Worm (Caenorhabditis elegans) whole organism, young adult: ENCODE measurements around the gene isp-1.

Experiments used
- F33H1.4 ChIP-seq: fragments of 200-800 bp; sonication (Bioruptor generic); IDR thresholded peaks from 2 replicates; pipeline ENCODE4 v1.3.6; 2022; ENCODE audit warnings: missing genetic modification reagents, missing genetic modification characterization, missing compliant biosample characterization
- F49E8.2 ChIP-seq: sonication (generic microtip); optimal IDR thresholded peaks from 3 replicates; lab custom pipeline; 2017; ENCODE audit warnings: missing genetic modification characterization, mild to moderate bottlenecking, missing compliant biosample characterization, antibody characterized with exemption, moderate library complexity; ENCODE audit not compliant: insufficient read depth
- F55B11.4 ChIP-seq: sonication (generic microtip); optimal IDR thresholded peaks from 2 replicates; lab custom pipeline; 2016; ENCODE audit warnings: missing compliant biosample characterization, missing genetic modification characterization, borderline replicate concordance; ENCODE audit not compliant: insufficient read depth
- K12H6.12 ChIP-seq: fragments of 200-800 bp; sonication (Bioruptor generic); optimal IDR thresholded peaks from 2 replicates; lab custom pipeline; 2018; ENCODE audit warnings: mild to moderate bottlenecking, missing genetic modification characterization, missing compliant biosample characterization
- Y79H2A.3 ChIP-seq: fragments of 200-800 bp; sonication (Bioruptor generic); conservative IDR thresholded peaks from 2 replicates; pipeline ENCODE4 v1.3.6; 2022; ENCODE audit warnings: missing genetic modification reagents, missing genetic modification characterization, missing compliant biosample characterization
- Y95B8A.8 ChIP-seq: fragments of 200-800 bp; sonication (Bioruptor generic); IDR thresholded peaks from 2 replicates; pipeline ENCODE4 v1.3.6; 2022; ENCODE audit warnings: missing genetic modification reagents, missing genetic modification characterization, missing compliant biosample characterization
- ZK185.1 ChIP-seq: sonication (generic microtip); optimal IDR thresholded peaks from 2 replicates; lab custom pipeline; 2016; ENCODE audit warnings: mild to moderate bottlenecking, missing genetic modification characterization, missing compliant biosample characterization; ENCODE audit not compliant: poor library complexity, severe bottlenecking
- akir-1 ChIP-seq: fragments of 200-800 bp; sonication (Bioruptor generic); optimal IDR thresholded peaks from 2 replicates; lab custom pipeline; 2018; ENCODE audit warnings: mild to moderate bottlenecking, missing genetic modification characterization, moderate library complexity, missing compliant biosample characterization
- aptf-2 ChIP-seq: fragments of 200-800 bp; sonication (Bioruptor generic); conservative IDR thresholded peaks from 2 replicates; pipeline ENCODE4 v1.3.6; 2022; ENCODE audit warnings: missing genetic modification reagents, missing genetic modification characterization, missing compliant biosample characterization
- attf-5 ChIP-seq: fragments of 200-800 bp; sonication (Bioruptor generic); optimal IDR thresholded peaks from 2 replicates; lab custom pipeline; 2018; ENCODE audit warnings: mild to moderate bottlenecking, missing genetic modification characterization, missing compliant biosample characterization
- attf-6 ChIP-seq: fragments of 200-800 bp; sonication (Bioruptor generic); IDR thresholded peaks from 2 replicates; pipeline ENCODE4 v1.3.6; 2022; ENCODE audit warnings: missing genetic modification reagents, missing genetic modification characterization, missing compliant biosample characterization
- ccch-3 ChIP-seq: fragments of 200-800 bp; sonication (Bioruptor generic); optimal IDR thresholded peaks from 2 replicates; lab custom pipeline; 2018; ENCODE audit warnings: mild to moderate bottlenecking, missing genetic modification characterization, missing compliant biosample characterization
- cebp-2 ChIP-seq: fragments of 200-800 bp; sonication (Bioruptor generic); IDR thresholded peaks from 2 replicates; pipeline ENCODE4 v1.3.6; 2022; ENCODE audit warnings: missing genetic modification characterization, missing compliant biosample characterization
- ceh-91 ChIP-seq: fragments of 200-800 bp; sonication (Bioruptor generic); IDR thresholded peaks from 2 replicates; pipeline ENCODE4 v1.3.6; 2022; ENCODE audit warnings: missing genetic modification reagents, missing genetic modification characterization, missing compliant biosample characterization
- efl-1 ChIP-seq: fragments of 150-350 bp; optimal IDR thresholded peaks from 2 replicates; lab custom pipeline; 2014; ENCODE audit warnings: missing biosample characterization, missing genetic modification reagents, missing genetic modification characterization
- egl-18 ChIP-seq: fragments of 200-800 bp; sonication (Bioruptor generic); IDR thresholded peaks from 2 replicates; pipeline ENCODE4 v1.3.6; 2022; ENCODE audit warnings: missing genetic modification reagents, missing genetic modification characterization, missing compliant biosample characterization
- ekl-4 ChIP-seq: fragments of 200-800 bp; sonication (Bioruptor generic); IDR thresholded peaks from 2 replicates; pipeline ENCODE4 v1.3.6; 2022; ENCODE audit warnings: missing genetic modification reagents, missing genetic modification characterization, missing compliant biosample characterization
- ets-4 ChIP-seq: fragments of 200-800 bp; sonication (Bioruptor generic); optimal IDR thresholded peaks from 2 replicates; lab custom pipeline; 2018; ENCODE audit warnings: mild to moderate bottlenecking, missing genetic modification characterization, missing compliant biosample characterization
- hmg-1.2 ChIP-seq: fragments of 200-800 bp; sonication (Bioruptor generic); IDR thresholded peaks from 2 replicates; pipeline ENCODE4 v1.3.6; 2022; ENCODE audit warnings: missing genetic modification reagents, missing genetic modification characterization, missing compliant biosample characterization
- let-526 ChIP-seq: fragments of 200-800 bp; sonication (Bioruptor generic); IDR thresholded peaks from 2 replicates; pipeline ENCODE4 v1.3.6; 2022; ENCODE audit warnings: missing genetic modification reagents, missing genetic modification characterization, missing compliant biosample characterization
- let-607 ChIP-seq, 2 experiments: fragments of 200-800 bp in 1 of 2; sonication (Bioruptor generic) in 1 of 2; sonication (generic microtip) in 1 of 2; optimal IDR thresholded peaks; 2 replicates each; lab custom pipeline; 2016 to 2018; ENCODE audit warnings: mild to moderate bottlenecking in 2 of 2, missing compliant biosample characterization in 2 of 2, missing genetic modification characterization in 2 of 2, moderate library complexity in 2 of 2, missing genotype in 1 of 2
- lin-35 ChIP-seq, 3 experiments: fragments of 150-350 bp in 2 of 3; sonication (generic microtip) in 1 of 3; optimal IDR thresholded peaks; 2 replicates each; lab custom pipeline; 2014 to 2018; ENCODE audit warnings: missing biosample characterization in 3 of 3, missing genetic modification characterization in 3 of 3, missing genetic modification reagents in 3 of 3
- lin-40 ChIP-seq: sonication (generic microtip); optimal IDR thresholded peaks from 2 replicates; lab custom pipeline; 2016; ENCODE audit warnings: missing genetic modification characterization, mild to moderate bottlenecking, missing compliant biosample characterization, missing genotype, missing genetic modification reagents
- lir-1 ChIP-seq: fragments of 200-800 bp; sonication (Bioruptor generic); conservative IDR thresholded peaks from 2 replicates; pipeline ENCODE4 v1.3.6; 2022; ENCODE audit warnings: missing genetic modification reagents, missing genetic modification characterization, missing compliant biosample characterization
- madf-6 ChIP-seq: fragments of 200-800 bp; sonication (Bioruptor generic); IDR thresholded peaks from 2 replicates; pipeline ENCODE4 v1.3.6; 2022; ENCODE audit warnings: missing genetic modification reagents, missing genetic modification characterization, missing compliant biosample characterization
- mcd-1 ChIP-seq: fragments of 200-800 bp; sonication (Bioruptor generic); IDR thresholded peaks from 2 replicates; pipeline ENCODE4 v1.3.6; 2022; ENCODE audit warnings: missing genetic modification reagents, missing genetic modification characterization, missing compliant biosample characterization
- pbrm-1 ChIP-seq: fragments of 200-800 bp; sonication (Bioruptor generic); IDR thresholded peaks from 2 replicates; pipeline ENCODE4 v1.3.6; 2022; ENCODE audit warnings: missing genetic modification reagents, missing genetic modification characterization, missing compliant biosample characterization
- rcor-1 ChIP-seq: fragments of 200-800 bp; sonication (Bioruptor generic); IDR thresholded peaks from 2 replicates; pipeline ENCODE4 v1.3.6; 2022; ENCODE audit warnings: missing genetic modification reagents, missing genetic modification characterization, missing compliant biosample characterization
- rec-8 ChIP-seq, 2 experiments: sonication (generic microtip); optimal IDR thresholded peaks; 2 replicates each; lab custom pipeline; 2016; ENCODE audit warnings: mild to moderate bottlenecking in 2 of 2, missing genetic modification characterization in 2 of 2, missing genetic modification reagents in 2 of 2, missing genotype in 2 of 2, missing biosample characterization in 1 of 2, missing compliant biosample characterization in 1 of 2, moderate library complexity in 1 of 2
- sdz-38 ChIP-seq: sonication (generic microtip); optimal IDR thresholded peaks from 2 replicates; lab custom pipeline; 2016; ENCODE audit warnings: missing genotype, missing genetic modification characterization, missing compliant biosample characterization
- snpc-1.1 ChIP-seq: sonication (generic microtip); optimal IDR thresholded peaks from 2 replicates; lab custom pipeline; 2017; ENCODE audit warnings: missing genetic modification characterization, mild to moderate bottlenecking, missing compliant biosample characterization, antibody characterized with exemption, moderate library complexity, missing genotype, missing genetic modification reagents; ENCODE audit not compliant: insufficient read depth
- snpc-3.4 ChIP-seq: sonication (generic microtip); optimal IDR thresholded peaks from 2 replicates; lab custom pipeline; 2017; ENCODE audit warnings: missing genetic modification characterization, mild to moderate bottlenecking, missing compliant biosample characterization, antibody characterized with exemption, moderate library complexity, missing genotype, missing genetic modification reagents
- snpc-4 ChIP-seq, 5 experiments: fragments of 150-350 bp in 1 of 5; sonication (generic microtip) in 4 of 5; optimal IDR thresholded peaks; 2 replicates each; lab custom pipeline; 2014 to 2018; ENCODE audit warnings: missing genetic modification characterization in 5 of 5, missing biosample characterization in 3 of 5, antibody characterized with exemption in 2 of 5, mild to moderate bottlenecking in 2 of 5, missing compliant biosample characterization in 2 of 5, missing genotype in 2 of 5, moderate library complexity in 2 of 5, missing genetic modification reagents in 1 of 5
- tbp1 ChIP-seq: fragments of 200-800 bp; sonication (Bioruptor generic); optimal IDR thresholded peaks from 2 replicates; lab custom pipeline; 2018; ENCODE audit warnings: mild to moderate bottlenecking, missing genetic modification characterization, missing compliant biosample characterization
- tbx-9 ChIP-seq: sonication (generic microtip); optimal IDR thresholded peaks from 2 replicates; lab custom pipeline; 2016; ENCODE audit warnings: borderline replicate concordance, missing genetic modification characterization, inconsistent platforms, missing compliant biosample characterization
- ztf-25 ChIP-seq: fragments of 200-800 bp; sonication (Bioruptor generic); IDR thresholded peaks from 2 replicates; pipeline ENCODE4 v1.3.6; 2022; ENCODE audit warnings: missing genetic modification reagents, missing genetic modification characterization, missing compliant biosample characterization
- ztf-26 ChIP-seq: sonication (generic microtip); optimal IDR thresholded peaks from 2 replicates; lab custom pipeline; 2017; ENCODE audit warnings: missing genetic modification characterization, missing compliant biosample characterization
- ztf-3 ChIP-seq: fragments of 200-800 bp; sonication (Bioruptor generic); optimal IDR thresholded peaks from 2 replicates; lab custom pipeline; 2018; ENCODE audit warnings: mild to moderate bottlenecking, missing genetic modification characterization, missing compliant biosample characterization

Gene isp-1

DNA sequence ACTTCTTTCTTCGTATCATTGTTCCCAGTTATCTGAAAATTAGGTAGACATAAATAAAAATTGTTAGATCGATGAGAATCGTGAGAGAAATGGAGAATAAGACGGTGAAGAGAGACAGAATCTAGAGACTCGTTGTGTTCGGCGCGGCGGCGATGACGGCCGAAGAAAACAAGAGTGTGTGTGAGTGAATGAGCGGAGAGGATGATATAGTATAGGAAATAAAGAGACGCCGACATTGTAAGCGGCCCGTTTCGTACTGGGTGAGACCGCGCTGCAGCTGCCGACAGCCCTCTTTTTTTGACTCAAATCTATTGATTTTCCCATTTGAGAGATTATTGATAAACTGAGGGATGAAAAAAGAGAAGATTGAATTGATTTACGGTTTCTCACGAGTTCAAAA is 23.7 kb downstream of the isp-1 start, which contains the start of gene Y42H9AR.4 (continued):
- no peak for TF ChIP-seq ets-4 (GFP tag; lab: Kevin White, UChicago)
- 0 out of 2 replicates have a peak, but pooled peaks have one; percentile 43 for TF ChIP-seq ekl-4 (GFP tag; lab: Robert Waterston, UW)
- no peak for TF ChIP-seq K12H6.12 (tag; lab: Kevin White, UChicago)
- TF ChIP-seq ccch-3 (GFP tag; lab: Kevin White, UChicago): no peak
- peak; percentile 98 for TF ChIP-seq hmg-1.2 (GFP tag; lab: Robert Waterston, UW)
- no peak for TF ChIP-seq akir-1
- TF ChIP-seq snpc-3.4 (tag; lab: Kevin White, UChicago): no peak
- no peak for TF ChIP-seq ztf-25 (GFP tag; lab: Robert Waterston, UW)
- no peak for TF ChIP-seq ztf-3
- no peak for TF ChIP-seq attf-6
- TF ChIP-seq lin-35 (GFP tag; optimal IDR thresholded peaks at IDR 0.05; lab: Kevin White, UChicago): no peak
- no peak for TF ChIP-seq cebp-2 (GFP tag; lab: Robert Waterston, UW)
- TF ChIP-seq attf-5 (GFP tag; lab: Kevin White, UChicago): peak; percentile 30
- TF ChIP-seq let-607 (tag; optimal IDR thresholded peaks at IDR 0.05; lab: Kevin White, UChicago): peak in 1 of 2 experiments; percentile 12

DNA sequence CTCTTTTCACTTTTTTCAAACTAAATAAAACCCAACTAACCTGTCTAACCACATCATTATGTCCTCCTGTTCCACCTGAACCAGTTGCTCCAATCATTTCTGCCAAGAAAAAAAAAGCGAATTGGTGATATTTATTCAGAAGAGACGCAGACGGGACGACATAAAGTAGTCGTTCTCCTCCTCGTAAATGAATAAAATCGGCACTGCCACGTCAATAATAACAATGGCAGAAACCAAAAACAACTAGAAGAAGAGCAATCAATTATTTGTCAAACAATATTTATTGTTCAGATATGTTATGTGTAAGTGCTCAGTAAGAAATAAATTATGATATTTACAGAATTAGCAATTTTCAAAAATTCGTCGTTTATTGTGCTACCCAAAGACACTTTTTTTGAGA is 28.4 kb downstream of the isp-1 start, which contains the start of gene rabs-5:
rabs-5 (minus strand) TSS at position 101 of the 400 bp plus-strand sequence.
- no peak for TF ChIP-seq madf-6 (GFP tag; lab: Robert Waterston, UW)
- peak; percentile 4 for TF ChIP-seq F49E8.2 (tag; lab: Kevin White, UChicago)

DNA sequence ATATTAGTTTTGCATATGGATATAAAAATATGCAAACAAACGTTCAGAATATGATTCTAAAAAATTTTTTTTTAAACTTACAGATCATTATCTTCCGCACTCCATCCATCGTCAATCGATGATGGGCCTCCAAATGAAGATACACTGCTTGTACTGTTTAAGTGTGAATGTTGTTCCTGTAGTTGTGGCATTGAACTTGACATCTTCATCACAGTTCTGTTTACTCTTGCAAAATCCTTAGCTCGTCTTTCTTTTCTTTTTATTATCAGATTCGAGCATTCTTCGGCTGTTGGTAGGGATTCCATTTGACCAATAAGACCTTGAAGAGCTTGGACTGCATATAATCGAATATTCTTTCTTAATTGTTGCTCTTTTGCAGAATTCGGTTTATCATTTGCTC is 30.8 kb downstream of the isp-1 start:
- no peak for TF ChIP-seq lir-1 (GFP tag; lab: Robert Waterston, UW)
- no peak for TF ChIP-seq ceh-91 (GFP tag; lab: Robert Waterston, UW)
- TF ChIP-seq snpc-4 (GFP tag; optimal IDR thresholded peaks at IDR 0.05; lab: Kevin White, UChicago): no peak
- TF ChIP-seq snpc-4 (tag; optimal IDR thresholded peaks at IDR 0.05; lab: Kevin White, UChicago): no peak
- no peak for TF ChIP-seq let-526 (GFP tag; lab: Robert Waterston, UW)

DNA sequence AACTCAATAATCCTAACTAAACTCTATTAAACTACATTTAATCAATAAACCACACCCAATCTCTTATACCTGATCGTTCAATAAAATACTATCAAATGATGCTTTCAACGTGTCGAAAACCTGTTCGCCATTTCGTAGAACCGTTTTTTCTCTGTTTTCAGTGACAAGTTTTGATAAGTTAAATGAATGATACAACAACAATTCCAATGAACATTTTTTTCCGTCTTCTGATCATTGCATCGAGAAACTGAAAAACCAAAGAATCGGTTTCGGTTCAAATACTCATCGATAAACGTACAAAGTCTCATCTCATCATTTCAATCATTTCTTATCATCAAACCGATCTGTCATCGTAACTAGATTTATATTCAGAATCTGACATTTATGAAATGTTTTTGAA is 32.7 kb downstream of the isp-1 start:
- TF ChIP-seq ceh-91 (GFP tag; lab: Robert Waterston, UW): no peak
- peak; percentile 16 for TF ChIP-seq ztf-26 (tag; lab: Kevin White, UChicago)
- peak; percentile 22 for TF ChIP-seq lin-40 (tag; lab: Kevin White, UChicago)
- TF ChIP-seq ZK185.1 (tag; lab: Kevin White, UChicago): no peak
- no peak for TF ChIP-seq F55B11.4 (tag; lab: Kevin White, UChicago)
- TF ChIP-seq, all 124 proteins: peak for 2

DNA sequence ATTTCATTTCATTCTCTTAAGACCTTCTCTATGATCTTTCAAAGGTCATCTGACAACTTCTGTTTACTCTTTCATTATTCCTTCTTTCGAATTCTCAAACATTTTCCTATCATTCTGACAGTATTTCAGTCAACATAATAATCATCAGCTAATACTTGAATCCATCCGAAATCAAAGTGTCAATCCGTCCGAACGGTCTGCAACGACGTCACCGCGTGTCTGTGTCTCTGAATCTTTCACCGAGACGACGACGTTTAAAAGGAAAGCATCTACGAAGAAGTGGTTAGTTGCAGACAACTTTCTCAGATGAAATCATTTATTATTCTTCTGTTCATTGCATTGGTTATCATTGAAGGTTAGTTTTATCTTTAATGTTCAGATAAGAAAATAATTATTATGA is 33.6 kb downstream of the isp-1 start, which contains the start of gene Y42H9AR.5:
Y42H9AR.5 (plus strand) TSS at position 301 of the 400 bp plus-strand sequence.
- TF ChIP-seq egl-18 (no peak), mcd-1 (GFP tag; lab: Robert Waterston, UW) (no peak), tbx-9 (tag; lab: Kevin White, UChicago) (no peak), snpc-1.1 (no peak), rec-8 (tag; optimal IDR thresholded peaks at IDR 0.05; lab: Kevin White, UChicago) (no peak), efl-1 (no peak), sdz-38 (tag; lab: Kevin White, UChicago) (no peak), aptf-2 (GFP tag; lab: Robert Waterston, UW) (no peak), rcor-1 (GFP tag; lab: Robert Waterston, UW) (no peak), Y95B8A.8 (no peak), F33H1.4 (GFP tag; lab: Robert Waterston, UW) (no peak), pbrm-1 (GFP tag; lab: Robert Waterston, UW) (no peak), Y79H2A.3 (no peak), ztf-26 (tag; lab: Kevin White, UChicago) (no peak), lin-35 (GFP tag; optimal IDR thresholded peaks at IDR 0.05; lab: Kevin White, UChicago) (no peak), tbp1 (GFP tag; lab: Kevin White, UChicago) (no peak)
- TF ChIP-seq, all 124 proteins: peak for 0
